Worm (Caenorhabditis elegans): ENCODE measurements around the gene ZK218.11.

ZK218.11 gene

ce11 chrV:17154944-17155343, 46.7 kb upstream of the ZK218.11 start:
- TF ChIP-seq aha-1 (tag), result peak; percentile 91
- TF ChIP-seq mes-2 (tag; optimal IDR thresholded peaks at IDR 0.05; ENCODE audit: poor library complexity, severe bottlenecking), result no peak

DNA sequence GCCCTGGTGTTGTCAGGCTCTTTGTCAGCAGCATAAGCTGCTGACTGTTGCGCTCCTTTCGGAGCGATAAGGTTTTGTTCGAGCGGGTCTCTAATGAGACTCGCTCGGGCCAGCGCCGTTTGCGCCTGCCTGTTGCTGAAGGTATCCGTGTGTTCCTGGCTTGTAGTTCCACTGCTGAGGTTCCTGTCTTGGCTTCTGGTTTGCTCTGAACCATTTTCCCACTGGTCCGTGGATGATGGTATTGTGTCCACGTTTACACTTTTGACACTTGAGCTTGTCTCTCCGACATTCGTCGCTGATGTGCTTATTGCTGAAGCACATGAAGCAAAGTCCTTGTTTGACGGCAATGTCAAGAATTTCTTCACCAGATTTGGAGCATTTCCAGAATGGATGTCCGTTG, 43.1 kb upstream of the ZK218.11 start:
- peak; percentile 47; the same call in 1 of the 2 replicates for TF ChIP-seq set-16 (GFP tag; IDR thresholded peaks at IDR 0.05)
- no peak for TF ChIP-seq F44E2.7 (GFP tag; IDR thresholded peaks at IDR 0.05)
- peak; percentile 95 for TF ChIP-seq aha-1 (tag)
- no peak for TF ChIP-seq nhr-41 (GFP tag; IDR thresholded peaks at IDR 0.05)
- TF ChIP-seq ces-1 (GFP tag; optimal IDR thresholded peaks at IDR 0.05), result no peak
- no peak for TF ChIP-seq ceh-44 (GFP tag; IDR thresholded peaks at IDR 0.05)

ce11 chrV:17105483-17105882, 2.7 kb downstream of the ZK218.11 start, which contains the start of gene ZK218.7:
Gene ZK218.7, plus strand, starts transcription at chrV:17105783.
- TF ChIP-seq lin-39 (tag; optimal IDR thresholded peaks at IDR 0.05) (no peak), saeg-2 (GFP tag; IDR thresholded peaks at IDR 0.05) (no peak), hlh-11 (tag; optimal IDR thresholded peaks at IDR 0.05) (no peak), ZK546.5 (tag; optimal IDR thresholded peaks at IDR 0.05) (no peak), vab-7 (GFP tag; IDR thresholded peaks at IDR 0.05) (no peak), unc-130 (GFP tag; optimal IDR thresholded peaks at IDR 0.05) (no peak), hlh-30 (tag; optimal IDR thresholded peaks at IDR 0.05; ENCODE audit: insufficient read depth) (no peak), spr-3 (GFP tag; optimal IDR thresholded peaks at IDR 0.05) (no peak)

DNA sequence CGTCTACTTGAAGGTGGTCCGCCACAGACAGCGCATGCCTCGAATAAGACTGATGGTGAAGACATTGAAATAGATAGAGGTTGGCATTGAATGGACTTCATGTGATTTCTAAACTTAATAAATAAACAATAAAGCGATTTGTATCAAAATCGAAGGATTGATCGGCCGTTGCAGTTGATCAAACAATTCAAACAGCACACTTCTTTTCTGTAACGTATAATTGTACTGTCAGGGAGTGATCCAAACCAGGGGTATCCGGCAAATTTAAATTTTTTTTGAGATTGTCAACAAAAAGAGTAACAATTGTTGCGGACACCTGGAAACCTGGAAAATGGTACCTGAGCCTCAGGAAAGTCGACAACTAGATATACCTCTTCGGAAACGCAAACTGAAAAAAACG, 3.7 kb downstream of the ZK218.11 start, which contains the start of gene nhr-248:
nhr-248 (minus strand) TSS at position 101 of the 400 bp plus-strand sequence.
- TF ChIP-seq fkh-10 (GFP tag; optimal IDR thresholded peaks at IDR 0.05), result no peak
- TF ChIP-seq attf-4 (tag; optimal IDR thresholded peaks at IDR 0.05), result no peak
- no peak for TF ChIP-seq R02D3.7 (tag; optimal IDR thresholded peaks at IDR 0.05)
- TF ChIP-seq nhr-48 (tag; optimal IDR thresholded peaks at IDR 0.05), result no peak
- TF ChIP-seq egl-27 (tag; optimal IDR thresholded peaks at IDR 0.05), result no peak
- no peak for TF ChIP-seq snpc-1.2 (GFP tag; IDR thresholded peaks at IDR 0.05)
- TF ChIP-seq zip-11 (GFP tag; IDR thresholded peaks at IDR 0.05), result no peak
- TF ChIP-seq T26A8.4 (GFP tag; IDR thresholded peaks at IDR 0.05), result no peak
- TF ChIP-seq lim-7 (GFP tag; IDR thresholded peaks at IDR 0.05), result no peak
- no peak for TF ChIP-seq nhr-6 (tag; optimal IDR thresholded peaks at IDR 0.05)
- TF ChIP-seq hif-1 (tag; optimal IDR thresholded peaks at IDR 0.05), result no peak

DNA sequence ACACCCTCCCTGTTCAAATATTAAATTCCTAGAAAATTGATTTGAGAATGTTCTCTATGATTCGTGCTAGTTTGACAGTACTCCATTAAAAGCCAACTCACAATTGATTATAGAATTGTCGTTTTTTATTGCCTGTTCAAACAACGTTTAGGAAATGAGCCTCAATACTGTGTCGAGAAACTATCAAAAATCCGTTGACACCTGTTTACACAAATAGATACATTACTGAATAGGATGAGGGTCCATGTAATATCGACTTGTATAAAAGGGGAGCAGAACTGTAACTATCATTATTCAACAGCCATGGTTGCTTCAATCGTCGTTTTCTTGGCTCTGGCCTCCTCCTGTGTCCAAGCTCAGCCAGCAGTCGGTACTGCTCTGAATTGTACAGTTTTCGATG, 7.4 kb downstream of the ZK218.11 start, which contains the start of gene ZK218.5:
ZK218.5 (plus strand) TSS at position 301 of the 400 bp plus-strand sequence.
- TF ChIP-seq fos-1 (tag; optimal IDR thresholded peaks at IDR 0.05), result no peak
- no peak for TF ChIP-seq F26F4.8 (GFP tag; conservative IDR thresholded peaks at IDR 0.05)
- no peak for TF ChIP-seq lsy-2 (tag; optimal IDR thresholded peaks at IDR 0.05)
- TF ChIP-seq aha-1 (tag), result no peak
- no peak for TF ChIP-seq ZK337.2 (GFP tag; IDR thresholded peaks at IDR 0.05)
- TF ChIP-seq nhr-76 (tag; optimal IDR thresholded peaks at IDR 0.05), result no peak
- no peak for TF ChIP-seq aly-2 (tag; optimal IDR thresholded peaks at IDR 0.05)

DNA sequence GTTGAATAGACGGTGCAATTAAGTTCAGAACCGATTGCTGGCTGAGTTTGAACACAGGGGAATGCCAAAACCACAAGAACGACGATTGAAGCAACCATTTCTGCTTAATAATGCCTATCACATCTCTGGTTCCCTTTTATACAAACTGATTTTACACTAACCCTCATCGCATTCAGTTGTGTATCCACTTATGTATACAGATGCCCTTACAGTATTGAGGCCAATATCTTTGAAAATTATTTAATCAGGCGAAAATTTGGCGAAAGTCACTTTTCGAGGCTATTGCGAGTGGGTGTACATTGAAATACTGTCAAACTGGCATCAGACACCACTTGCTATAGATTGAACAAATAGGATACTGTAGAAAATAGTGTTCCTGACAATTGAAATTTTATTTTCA, 9.5 kb downstream of the ZK218.11 start, which contains the start of the genes ZK218.3 and ZK218.4:
ZK218.3 (minus strand) TSS at position 101 of the 400 bp plus-strand sequence.
ZK218.4 (plus strand) TSS at position 186 of the 400 bp plus-strand sequence.
- TF ChIP-seq dmd-8 (GFP tag; IDR thresholded peaks at IDR 0.05) (no peak), mes-2 (tag; optimal IDR thresholded peaks at IDR 0.05; ENCODE audit: poor library complexity, severe bottlenecking) (no peak), ceh-44 (GFP tag; IDR thresholded peaks at IDR 0.05) (no peak), daf-19 (GFP tag; conservative IDR thresholded peaks at IDR 0.05) (no peak), ceh-20 (GFP tag; IDR thresholded peaks at IDR 0.05) (no peak), ceh-32 (tag; optimal IDR thresholded peaks at IDR 0.05; ENCODE audit: poor library complexity) (no peak), tag-97 (GFP tag; IDR thresholded peaks at IDR 0.05) (no peak), T26A8.4 (GFP tag; IDR thresholded peaks at IDR 0.05) (no peak), unc-130 (GFP tag; optimal IDR thresholded peaks at IDR 0.05) (no peak), nhr-102 (tag; optimal IDR thresholded peaks at IDR 0.05) (no peak), Y48G9A.11 (GFP tag; IDR thresholded peaks at IDR 0.05) (no peak), skn-1 (tag; optimal IDR thresholded peaks at IDR 0.05) (no peak), F26F4.8 (GFP tag; conservative IDR thresholded peaks at IDR 0.05) (no peak), nhr-11 (tag; optimal IDR thresholded peaks at IDR 0.05) (no peak), spr-3 (GFP tag; optimal IDR thresholded peaks at IDR 0.05) (no peak), dve-1 (tag; optimal IDR thresholded peaks at IDR 0.05; ENCODE audit: insufficient read depth) (no peak), fkh-10 (GFP tag; optimal IDR thresholded peaks at IDR 0.05) (no peak), nhr-6 (tag; optimal IDR thresholded peaks at IDR 0.05) (no peak), zfp-3 (GFP tag; conservative IDR thresholded peaks at IDR 0.05) (no peak)
